Worm (Caenorhabditis elegans): ENCODE results near the gene fbxc-48.

DNA sequence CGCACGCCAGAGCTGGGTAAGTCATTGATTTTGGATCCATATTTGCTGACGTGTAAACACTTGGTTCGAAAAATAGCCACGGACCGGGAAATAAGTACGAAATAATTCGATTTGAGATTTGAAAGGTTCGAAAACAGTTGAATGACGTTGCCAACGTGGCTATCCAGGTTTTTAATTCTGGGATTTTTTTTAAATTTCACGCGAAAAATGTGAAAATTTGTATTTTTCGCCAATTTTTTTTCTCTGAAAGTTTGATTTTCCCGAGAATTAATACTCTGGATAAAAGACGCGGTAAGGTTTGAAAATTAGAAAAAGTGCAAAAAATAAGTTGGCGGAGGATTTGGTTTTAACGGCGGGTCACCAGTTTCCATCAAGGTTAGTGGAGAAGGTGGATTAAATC, at the start of gene fbxc-48:
- no peak for TF ChIP-seq fax-1 (tag; optimal IDR thresholded peaks at IDR 0.05)
- no peak for TF ChIP-seq dve-1 (tag; optimal IDR thresholded peaks at IDR 0.05)
- TF ChIP-seq C08G9.2 (tag; optimal IDR thresholded peaks at IDR 0.05): no peak
- no peak for TF ChIP-seq pqm-1 (tag; optimal IDR thresholded peaks at IDR 0.05)
- no peak for TF ChIP-seq odd-2 (tag; optimal IDR thresholded peaks at IDR 0.05)
